Fruit fly (Drosophila melanogaster) whole organism, pupa: ENCODE results near the gene CG42489.

Experiments used
- CG10348 ChIP-seq: fragments of 200-800 bp; sonication (Bioruptor generic); IDR thresholded peaks from 2 replicates; pipeline ENCODE4 v1.3.6; 2022; ENCODE audit warnings: missing biosample characterization, missing genetic modification characterization
- CG12605 ChIP-seq: fragments of 200-800 bp; sonication (Bioruptor generic); IDR thresholded peaks from 2 replicates; pipeline ENCODE4 v1.3.6; 2022; ENCODE audit warnings: missing biosample characterization, missing genetic modification characterization
- CG13204 ChIP-seq: fragments of 200-800 bp; sonication (Bioruptor generic); optimal IDR thresholded peaks from 2 replicates; lab custom pipeline; 2018; ENCODE audit warnings: missing biosample characterization, mild to moderate bottlenecking, missing genetic modification characterization, moderate library complexity
- CG14655 ChIP-seq: fragments of 200-800 bp; sonication (Bioruptor generic); optimal IDR thresholded peaks from 3 replicates; lab custom pipeline; 2017; ENCODE audit warnings: mild to moderate bottlenecking, missing biosample characterization, missing genetic modification reagents, missing genetic modification characterization
- CG15710 ChIP-seq: fragments of 200-800 bp; sonication (Bioruptor generic); optimal IDR thresholded peaks from 2 replicates; lab custom pipeline; 2018; ENCODE audit warnings: missing biosample characterization, mild to moderate bottlenecking, missing genetic modification characterization, moderate library complexity
- CG17806 ChIP-seq: fragments of 200-800 bp; sonication (Bioruptor generic); optimal IDR thresholded peaks from 2 replicates; lab custom pipeline; 2018; ENCODE audit warnings: missing biosample characterization, mild to moderate bottlenecking, missing genetic modification characterization, moderate library complexity
- CG32121 ChIP-seq: fragments of 200-800 bp; sonication (Bioruptor generic); IDR thresholded peaks from 2 replicates; pipeline ENCODE4 v1.3.6; 2022; ENCODE audit warnings: missing biosample characterization, missing genetic modification characterization
- CG34367 ChIP-seq: fragments of 200-800 bp; sonication (Bioruptor generic); optimal IDR thresholded peaks from 2 replicates; lab custom pipeline; 2018; ENCODE audit warnings: missing biosample characterization, mild to moderate bottlenecking, missing genetic modification characterization
- CG4496 ChIP-seq: fragments of 200-800 bp; sonication (Bioruptor generic); IDR thresholded peaks from 3 replicates; pipeline ENCODE4 v1.3.6; 2022; ENCODE audit warnings: missing biosample characterization, missing genetic modification characterization
- CG8159 ChIP-seq: fragments of 200-800 bp; sonication (Bioruptor generic); optimal IDR thresholded peaks from 3 replicates; lab custom pipeline; 2018; ENCODE audit warnings: missing biosample characterization, mild to moderate bottlenecking, missing genetic modification characterization, moderate library complexity
- CG8301 ChIP-seq: fragments of 200-800 bp; sonication (Bioruptor generic); optimal IDR thresholded peaks from 2 replicates; lab custom pipeline; 2018; ENCODE audit warnings: missing biosample characterization, mild to moderate bottlenecking, missing genetic modification characterization
- CG9948 ChIP-seq: fragments of 200-800 bp; sonication (Bioruptor generic); optimal IDR thresholded peaks from 2 replicates; lab custom pipeline; 2018; ENCODE audit warnings: missing biosample characterization, mild to moderate bottlenecking, missing genetic modification characterization, moderate library complexity
- Pif1A ChIP-seq: fragments of 200-800 bp; sonication (Bioruptor generic); optimal IDR thresholded peaks from 3 replicates; lab custom pipeline; 2016; ENCODE audit warnings: missing biosample characterization, missing genetic modification characterization
- Snoo ChIP-seq: fragments of 200-800 bp; sonication (Bioruptor generic); optimal IDR thresholded peaks from 3 replicates; lab custom pipeline; 2017; ENCODE audit warnings: missing biosample characterization, mild to moderate bottlenecking, missing genetic modification characterization, inconsistent platforms

DNA sequence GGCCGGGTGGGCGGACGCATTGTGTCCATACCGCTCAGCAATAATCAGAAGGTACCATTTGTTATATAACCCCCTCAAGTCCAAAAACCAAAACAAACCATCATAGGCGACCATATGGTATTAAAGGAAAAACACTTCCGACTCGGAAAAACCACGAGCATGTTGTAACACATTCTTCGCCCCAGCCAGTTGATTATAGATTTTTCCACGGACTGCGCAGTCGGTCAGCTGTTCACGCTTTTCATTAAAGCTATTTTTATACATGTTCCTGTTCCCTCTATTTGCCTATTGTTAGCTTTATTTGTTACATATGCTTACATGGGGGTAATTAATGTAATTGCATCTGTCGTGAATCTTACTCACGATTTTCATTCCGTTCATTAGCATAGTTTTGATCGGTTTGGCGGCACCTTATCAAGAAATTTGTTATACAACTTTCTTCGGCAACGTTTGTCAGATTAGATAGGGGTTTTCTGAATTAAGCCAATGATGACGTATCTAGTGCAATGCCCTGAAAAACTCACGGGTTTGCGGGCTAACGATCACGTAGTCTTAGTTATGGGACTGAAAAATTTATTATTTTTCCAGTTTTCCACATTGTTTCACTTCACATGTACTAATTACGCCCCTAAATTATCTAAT, 10.3 kb upstream of the CG42489 start:
- no peak for TF ChIP-seq Snoo
- no peak for TF ChIP-seq CG15710 (tag; lab: Kevin White, UChicago)
- TF ChIP-seq CG13204 (GFP tag; lab: Kevin White, UChicago): no peak
- TF ChIP-seq CG32121 (GFP tag; lab: Robert Waterston, UW): no peak
- no peak for TF ChIP-seq CG10348 (GFP tag; lab: Robert Waterston, UW)
- no peak for TF ChIP-seq CG34367 (tag; lab: Kevin White, UChicago)
- TF ChIP-seq CG14655 (GFP tag; lab: Kevin White, UChicago): no peak
- TF ChIP-seq CG9948 (tag; lab: Kevin White, UChicago): no peak
- no peak for TF ChIP-seq CG4496 (GFP tag; lab: Robert Waterston, UW)
- no peak for TF ChIP-seq CG17806 (tag; lab: Kevin White, UChicago)
- no peak for TF ChIP-seq CG12605 (GFP tag; lab: Robert Waterston, UW)
- TF ChIP-seq CG8301 (tag; lab: Kevin White, UChicago): no peak
- no peak for TF ChIP-seq Pif1A (GFP tag; lab: Kevin White, UChicago)
- TF ChIP-seq CG8159: no peak
